Worm (Caenorhabditis elegans): ENCODE data around the gene lgc-6.
A peak's percentile ranks its signal among the peaks of the same experiment; 100 is the strongest.

The lgc-6 gene

ce11 chrIV:8375381-8375780, 35.6 kb downstream of the lgc-6 start:
- peak; percentile 54 to 82 for TF ChIP-seq lsy-2 (tag; optimal IDR thresholded peaks at IDR 0.05)
- peak; percentile 43 for TF ChIP-seq zag-1 (tag; optimal IDR thresholded peaks at IDR 0.05)
- TF ChIP-seq sma-3 (GFP tag; optimal IDR thresholded peaks at IDR 0.05), result peak; percentile 81
- no peak for TF ChIP-seq mdl-1 (tag; optimal IDR thresholded peaks at IDR 0.05)
- no peak for TF ChIP-seq nhr-11 (tag; optimal IDR thresholded peaks at IDR 0.05)
- no peak for TF ChIP-seq ceh-82 (tag; optimal IDR thresholded peaks at IDR 0.05)
- TF ChIP-seq F13H6.1 (tag; optimal IDR thresholded peaks at IDR 0.05), result peak; percentile 74
- TF ChIP-seq sem-4 (tag; optimal IDR thresholded peaks at IDR 0.05), result peak; percentile 21
- TF ChIP-seq unc-39 (tag; optimal IDR thresholded peaks at IDR 0.05), result no peak
- no peak for TF ChIP-seq lin-39 (tag; optimal IDR thresholded peaks at IDR 0.05)
- peak; percentile 74 for TF ChIP-seq nhr-6 (tag; optimal IDR thresholded peaks at IDR 0.05)
- TF ChIP-seq nhr-10 (tag; optimal IDR thresholded peaks at IDR 0.05), result no peak
- peak; percentile 72 for TF ChIP-seq fos-1 (tag; optimal IDR thresholded peaks at IDR 0.05)
- peak; percentile 15 for TF ChIP-seq R02D3.7 (tag; optimal IDR thresholded peaks at IDR 0.05)
- TF ChIP-seq unc-55 (GFP tag; optimal IDR thresholded peaks at IDR 0.05), result no peak
- peak; percentile 68 for TF ChIP-seq Y55F3AM.14 (GFP tag; optimal IDR thresholded peaks at IDR 0.05)
- TF ChIP-seq nhr-23 (tag; optimal IDR thresholded peaks at IDR 0.05), result no peak
- TF ChIP-seq ceh-16 (tag; optimal IDR thresholded peaks at IDR 0.05), result peak; percentile 9
- TF ChIP-seq ama-1 (optimal IDR thresholded peaks at IDR 0.05), result no peak
- no peak for TF ChIP-seq aly-2 (tag; optimal IDR thresholded peaks at IDR 0.05)
- peak; percentile 66 for TF ChIP-seq nhr-21 (tag; optimal IDR thresholded peaks at IDR 0.05)
- peak; percentile 59 for TF ChIP-seq egl-27 (tag; optimal IDR thresholded peaks at IDR 0.05)
- no peak for TF ChIP-seq nhr-12 (tag; optimal IDR thresholded peaks at IDR 0.05)
- peak; percentile 71 for TF ChIP-seq snpc-4 (tag; optimal IDR thresholded peaks at IDR 0.05)
- no peak for TF ChIP-seq blmp-1 (tag; optimal IDR thresholded peaks at IDR 0.05; ENCODE audit: insufficient read depth)
- TF ChIP-seq mbf-1 (tag; optimal IDR thresholded peaks at IDR 0.05), result no peak
- TF ChIP-seq elt-1 (tag; optimal IDR thresholded peaks at IDR 0.05), result no peak
- no peak for TF ChIP-seq skn-1 (tag; optimal IDR thresholded peaks at IDR 0.05)
- peak; percentile 44 for TF ChIP-seq lin-11 (tag; optimal IDR thresholded peaks at IDR 0.05)
- TF ChIP-seq alr-1 (tag; optimal IDR thresholded peaks at IDR 0.05), result no peak
- TF ChIP-seq ztf-11 (tag; optimal IDR thresholded peaks at IDR 0.05), result no peak
- TF ChIP-seq lin-13 (GFP tag; optimal IDR thresholded peaks at IDR 0.05), result peak; percentile 82
- no peak for TF ChIP-seq nhr-237 (tag; optimal IDR thresholded peaks at IDR 0.05)
- TF ChIP-seq nhr-25 (tag; optimal IDR thresholded peaks at IDR 0.05), result no peak
- peak; percentile 89 for TF ChIP-seq sma-9 (GFP tag; optimal IDR thresholded peaks at IDR 0.05)
- TF ChIP-seq sma-9 (tag; optimal IDR thresholded peaks at IDR 0.05), result no peak
- TF ChIP-seq elt-3 (tag; optimal IDR thresholded peaks at IDR 0.05), result no peak
- TF ChIP-seq peb-1 (tag; optimal IDR thresholded peaks at IDR 0.05), result no peak
- no peak for TF ChIP-seq nhr-77 (tag; optimal IDR thresholded peaks at IDR 0.05)
- peak; percentile 32 for TF ChIP-seq mab-5 (tag; optimal IDR thresholded peaks at IDR 0.05)
- peak; percentile 71 for TF ChIP-seq gmeb-1 (tag; optimal IDR thresholded peaks at IDR 0.05)
- TF ChIP-seq ZK546.5 (tag; optimal IDR thresholded peaks at IDR 0.05), result no peak
- peak; percentile 85 for TF ChIP-seq crh-2 (tag; optimal IDR thresholded peaks at IDR 0.05)
- peak; percentile 84 for TF ChIP-seq C34F6.9 (tag; optimal IDR thresholded peaks at IDR 0.05)
- TF ChIP-seq ztf-4 (tag; optimal IDR thresholded peaks at IDR 0.05), result peak; percentile 74
- TF ChIP-seq unc-62 (GFP tag; optimal IDR thresholded peaks at IDR 0.05), result no peak
- peak; percentile 96 for TF ChIP-seq nhr-129 (tag; optimal IDR thresholded peaks at IDR 0.05)
- TF ChIP-seq dmd-4 (tag; optimal IDR thresholded peaks at IDR 0.05), result no peak
- TF ChIP-seq ztf-1 (GFP tag; conservative IDR thresholded peaks at IDR 0.05), result no peak

Measured in whole organism, L2 larva.